ENCODE assay signal across 1 fruit fly cellular context in the genomic region with DNA sequence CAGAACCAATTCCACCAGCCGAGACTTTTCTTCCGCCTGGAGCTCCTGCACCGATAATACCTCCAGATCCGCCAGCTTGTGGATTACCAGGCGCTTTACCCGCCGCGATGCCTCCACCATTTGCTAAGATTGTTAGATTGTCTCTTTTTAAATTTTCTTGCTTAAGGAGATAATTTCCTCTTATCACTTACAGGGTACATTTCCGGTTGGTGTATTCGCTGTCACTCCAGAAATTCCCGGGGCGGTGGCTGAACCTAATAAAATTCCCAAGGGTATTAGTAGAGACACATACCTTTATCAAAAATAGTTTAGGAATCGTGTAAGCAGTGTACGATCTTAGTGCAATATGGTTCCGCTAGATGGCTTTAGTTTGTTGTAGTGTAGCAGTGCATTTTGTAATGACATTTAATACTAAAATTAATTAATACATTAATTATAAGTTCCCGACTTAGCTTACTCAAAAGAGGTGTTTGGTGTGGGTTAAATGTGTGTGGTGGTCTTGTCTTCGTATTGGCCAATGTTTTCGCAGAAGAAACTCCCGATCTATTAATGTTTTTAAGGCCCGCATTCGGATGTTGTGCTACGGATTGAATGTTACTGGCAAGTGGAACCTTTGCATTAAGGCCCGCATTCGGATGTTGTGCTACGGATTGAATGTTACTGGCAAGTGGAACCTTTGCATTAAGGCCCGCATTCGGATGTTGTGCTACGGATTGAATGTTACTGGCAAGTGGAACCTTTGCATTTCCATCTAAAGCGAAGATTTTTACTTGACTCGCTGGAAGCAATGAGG.
A peak's percentile ranks its signal among the peaks of the same experiment; 100 is the strongest.
TF ChIP-seq lines count a peak whose summit lies in the region.

No protein-coding gene starts in this region.

TF ChIP-seq in whole organism, embryonic, 481 proteins besides CTCF, POLR2A, EP300 and RAD21 (continued from another document and continues in another):
- TF ChIP-seq CG1529 (GFP tag; optimal IDR thresholded peaks at IDR 0.05; lab: Kevin White, UChicago) (peak; percentile 46), slbo (GFP tag; IDR thresholded peaks at IDR 0.05; lab: Robert Waterston, UW) (peak; percentile 71), CHES-1-like (GFP tag; optimal IDR thresholded peaks at IDR 0.05; lab: Kevin White, UChicago) (peak; percentile 33), MTF-1 (GFP tag; optimal IDR thresholded peaks at IDR 0.05; lab: Kevin White, UChicago; ENCODE audit: borderline replicate concordance) (peak; percentile 94), trh (GFP tag; optimal IDR thresholded peaks at IDR 0.05; lab: Kevin White, UChicago) (peak; percentile 30), ttk (GFP tag; IDR thresholded peaks at IDR 0.05; lab: Robert Waterston, UW) (peak; percentile 71; the same call in 1 of the 2 replicates), Six4 (GFP tag; optimal IDR thresholded peaks at IDR 0.05; lab: Kevin White, UChicago) (peak; percentile 46), Blimp-1 (GFP tag; optimal IDR thresholded peaks at IDR 0.05; lab: Kevin White, UChicago) (peak; percentile 42), Hmr (GFP tag; optimal IDR thresholded peaks at IDR 0.05; lab: Kevin White, UChicago) (peak; percentile 86), pros (GFP tag; optimal IDR thresholded peaks at IDR 0.05; lab: Kevin White, UChicago) (no peak), CG3407 (GFP tag; optimal IDR thresholded peaks at IDR 0.05; lab: Kevin White, UChicago) (peak; percentile 68), CG31388 (GFP tag; optimal IDR thresholded peaks at IDR 0.05; lab: Kevin White, UChicago) (no peak), BtbVII (GFP tag; optimal IDR thresholded peaks at IDR 0.05; lab: Kevin White, UChicago) (peak; percentile 85), seq (GFP tag; IDR thresholded peaks at IDR 0.05; lab: Robert Waterston, UW) (peak; percentile 79), CG4328 (GFP tag; optimal IDR thresholded peaks at IDR 0.05; lab: Kevin White, UChicago) (peak; percentile 81), CG14050 (GFP tag; IDR thresholded peaks at IDR 0.05; lab: Robert Waterston, UW) (peak; percentile 79), CG11504 (tag; optimal IDR thresholded peaks at IDR 0.05; lab: Kevin White, UChicago) (peak; percentile 13), usp (GFP tag; optimal IDR thresholded peaks at IDR 0.05; lab: Kevin White, UChicago) (no peak), sr (GFP tag; IDR thresholded peaks at IDR 0.05; lab: Robert Waterston, UW) (peak; percentile 93), CG15514 (GFP tag; optimal IDR thresholded peaks at IDR 0.05; lab: Kevin White, UChicago) (peak; percentile 80), CG9727 (GFP tag; optimal IDR thresholded peaks at IDR 0.05; lab: Kevin White, UChicago) (peak; percentile 71), dmrt11E (tag; optimal IDR thresholded peaks at IDR 0.05; lab: Kevin White, UChicago) (peak; percentile 49), CG2875 (GFP tag; optimal IDR thresholded peaks at IDR 0.05; lab: Kevin White, UChicago) (peak; percentile 84), CG18599 (GFP tag; optimal IDR thresholded peaks at IDR 0.05; lab: Kevin White, UChicago) (peak; percentile 79), inv (GFP tag; IDR thresholded peaks at IDR 0.05; lab: Robert Waterston, UW; ENCODE audit: partially characterized antibody) (no peak), jigr1 (GFP tag; IDR thresholded peaks at IDR 0.05; lab: Robert Waterston, UW) (no peak), zen2 (GFP tag; IDR thresholded peaks at IDR 0.05; lab: Robert Waterston, UW; ENCODE audit: partially characterized antibody) (no peak), CG8388 (GFP tag; optimal IDR thresholded peaks at IDR 0.05; lab: Kevin White, UChicago) (peak; percentile 55), CG11696 (GFP tag; IDR thresholded peaks at IDR 0.05; lab: Robert Waterston, UW) (peak; percentile 76), CG12155 (GFP tag; optimal IDR thresholded peaks at IDR 0.05; lab: Kevin White, UChicago) (peak; percentile 59), exex (tag; optimal IDR thresholded peaks at IDR 0.05; lab: Kevin White, UChicago) (no peak), CG11093 (GFP tag; IDR thresholded peaks at IDR 0.05; lab: Robert Waterston, UW) (no peak; the same call in 2 of the 3 replicates), ranshi (GFP tag; IDR thresholded peaks at IDR 0.05; lab: Robert Waterston, UW) (peak; percentile 76; the same call in 1 of the 2 replicates), CG10543 (GFP tag; optimal IDR thresholded peaks at IDR 0.05; lab: Kevin White, UChicago) (peak; percentile 59), eve (GFP tag; optimal IDR thresholded peaks at IDR 0.05; lab: Kevin White, UChicago) (no peak), CG14965 (GFP tag; optimal IDR thresholded peaks at IDR 0.05; lab: Kevin White, UChicago; ENCODE audit: borderline replicate concordance) (peak; percentile 23), btn (GFP tag; optimal IDR thresholded peaks at IDR 0.05; lab: Kevin White, UChicago) (peak; percentile 52), crc (GFP tag; optimal IDR thresholded peaks at IDR 0.05; lab: Kevin White, UChicago) (peak; percentile 63), HLH3B (GFP tag; IDR thresholded peaks at IDR 0.05; lab: Robert Waterston, UW) (peak; percentile 80), zen (tag; optimal IDR thresholded peaks at IDR 0.05; lab: Kevin White, UChicago) (peak; percentile 55), CG7839 (tag; optimal IDR thresholded peaks at IDR 0.05; lab: Kevin White, UChicago) (peak; percentile 63), CG18619 (GFP tag; optimal IDR thresholded peaks at IDR 0.05; lab: Kevin White, UChicago) (peak; percentile 75), prd (optimal IDR thresholded peaks at IDR 0.05; lab: Kevin White, UChicago) (peak in 1 of 2 experiments; percentile 5), prd (GFP tag; IDR thresholded peaks at IDR 0.05; lab: Robert Waterston, UW) (no peak), CG5953 (GFP tag; IDR thresholded peaks at IDR 0.05; lab: Robert Waterston, UW) (peak; percentile 79), Scr (GFP tag; IDR thresholded peaks at IDR 0.05; lab: Robert Waterston, UW; ENCODE audit: partially characterized antibody) (no peak), CG8765 (GFP tag; IDR thresholded peaks at IDR 0.05; lab: Robert Waterston, UW) (no peak), H2.0 (GFP tag; IDR thresholded peaks at IDR 0.05; lab: Robert Waterston, UW) (peak; percentile 58; the same call in 1 of the 2 replicates), gsb-n (tag; optimal IDR thresholded peaks at IDR 0.05; lab: Kevin White, UChicago) (peak; percentile 63), dmrt99B (tag; optimal IDR thresholded peaks at IDR 0.05; lab: Kevin White, UChicago) (peak; percentile 55), CoRest (tag; optimal IDR thresholded peaks at IDR 0.05; lab: Kevin White, UChicago) (peak; percentile 39), z (GFP tag; IDR thresholded peaks at IDR 0.05; lab: Robert Waterston, UW) (no peak; the same call in 2 of the 3 replicates), CG4617 (GFP tag; optimal IDR thresholded peaks at IDR 0.05; lab: Kevin White, UChicago; ENCODE audit: borderline replicate concordance) (peak; percentile 1), CG12071 (GFP tag; optimal IDR thresholded peaks at IDR 0.05; lab: Kevin White, UChicago) (peak; percentile 92), CG33557 (GFP tag; optimal IDR thresholded peaks at IDR 0.05; lab: Kevin White, UChicago) (peak; percentile 50), CG17912 (GFP tag; optimal IDR thresholded peaks at IDR 0.05; lab: Kevin White, UChicago) (peak; percentile 90), Deaf1 (tag; optimal IDR thresholded peaks at IDR 0.05; lab: Kevin White, UChicago) (peak; percentile 3), E2f1 (GFP tag; IDR thresholded peaks at IDR 0.05; lab: Robert Waterston, UW) (peak; percentile 74), CG2712 (tag; optimal IDR thresholded peaks at IDR 0.05; lab: Kevin White, UChicago) (peak; percentile 72), pho (GFP tag; optimal IDR thresholded peaks at IDR 0.05; lab: Kevin White, UChicago) (peak; percentile 23), Xbp1 (GFP tag; optimal IDR thresholded peaks at IDR 0.05; lab: Kevin White, UChicago) (peak; percentile 60), Sox102F (GFP tag; optimal IDR thresholded peaks at IDR 0.05; lab: Kevin White, UChicago) (peak; percentile 26), phol (tag; optimal IDR thresholded peaks at IDR 0.05; lab: Kevin White, UChicago) (peak; percentile 70), Dbx (GFP tag; IDR thresholded peaks at IDR 0.05; lab: Robert Waterston, UW) (peak; percentile 83), Sox100B (GFP tag; optimal IDR thresholded peaks at IDR 0.05; lab: Kevin White, UChicago) (peak; percentile 75), grau (tag; optimal IDR thresholded peaks at IDR 0.05; lab: Kevin White, UChicago) (peak; percentile 52), CG11085 (GFP tag; IDR thresholded peaks at IDR 0.05; lab: Robert Waterston, UW) (peak; percentile 83), CG4404 (GFP tag; IDR thresholded peaks at IDR 0.05; lab: Robert Waterston, UW) (no peak), CG1233 (GFP tag; optimal IDR thresholded peaks at IDR 0.05; lab: Kevin White, UChicago) (peak; percentile 89), kni (GFP tag; optimal IDR thresholded peaks at IDR 0.05; lab: Kevin White, UChicago) (peak; percentile 83), CG3281 (GFP tag; optimal IDR thresholded peaks at IDR 0.05; lab: Kevin White, UChicago) (peak; percentile 84), ase (GFP tag; IDR thresholded peaks at IDR 0.05; lab: Robert Waterston, UW) (peak; percentile 79), jumu (GFP tag; optimal IDR thresholded peaks at IDR 0.05; lab: Kevin White, UChicago) (no peak), Lpt (GFP tag; optimal IDR thresholded peaks at IDR 0.05; lab: Kevin White, UChicago) (no peak), CG7745 (tag; optimal IDR thresholded peaks at IDR 0.05; lab: Kevin White, UChicago) (no peak), kay (GFP tag; optimal IDR thresholded peaks at IDR 0.05; lab: Kevin White, UChicago) (no peak), nau (GFP tag; optimal IDR thresholded peaks at IDR 0.05; lab: Kevin White, UChicago) (peak; percentile 87), caup (GFP tag; optimal IDR thresholded peaks at IDR 0.05; lab: Kevin White, UChicago; ENCODE audit: severe bottlenecking) (peak; percentile 94), row (GFP tag; IDR thresholded peaks at IDR 0.05; lab: Robert Waterston, UW) (peak; percentile 22; the same call in 1 of the 3 replicates), CG17359 (tag; optimal IDR thresholded peaks at IDR 0.05; lab: Kevin White, UChicago) (peak; percentile 77), CG11247 (GFP tag; IDR thresholded peaks at IDR 0.05; lab: Robert Waterston, UW) (peak; percentile 79), gcm (GFP tag; optimal IDR thresholded peaks at IDR 0.05; lab: Kevin White, UChicago) (peak; percentile 54), CG6654 (GFP tag; optimal IDR thresholded peaks at IDR 0.05; lab: Kevin White, UChicago) (peak; percentile 67), CG30431 (GFP tag; optimal IDR thresholded peaks at IDR 0.05; lab: Kevin White, UChicago) (peak; percentile 56), CG8924 (tag; optimal IDR thresholded peaks at IDR 0.05; lab: Kevin White, UChicago) (no peak), vvl (GFP tag; IDR thresholded peaks at IDR 0.05; lab: Robert Waterston, UW) (peak; percentile 96), CG1024 (GFP tag; IDR thresholded peaks at IDR 0.05; lab: Robert Waterston, UW) (peak; percentile 89), CG12391 (tag; optimal IDR thresholded peaks at IDR 0.05; lab: Kevin White, UChicago) (peak; percentile 56), Hmx (GFP tag; optimal IDR thresholded peaks at IDR 0.05; lab: Kevin White, UChicago) (no peak), CrebB (tag; optimal IDR thresholded peaks at IDR 0.05; lab: Kevin White, UChicago) (peak; percentile 65), CG10267 (tag; optimal IDR thresholded peaks at IDR 0.05; lab: Kevin White, UChicago) (peak; percentile 70), Mes4 (GFP tag; optimal IDR thresholded peaks at IDR 0.05; lab: Kevin White, UChicago) (peak; percentile 75), CG10366 (GFP tag; IDR thresholded peaks at IDR 0.05; lab: Robert Waterston, UW) (peak; percentile 72), tx (GFP tag; optimal IDR thresholded peaks at IDR 0.05; lab: Kevin White, UChicago) (no peak), pzg (GFP tag; optimal IDR thresholded peaks at IDR 0.05; lab: Kevin White, UChicago) (peak; percentile 17), da (GFP tag; optimal IDR thresholded peaks at IDR 0.05; lab: Kevin White, UChicago) (peak; percentile 43), CG2116 (GFP tag; optimal IDR thresholded peaks at IDR 0.05; lab: Kevin White, UChicago) (peak; percentile 65), CG17385 (GFP tag; optimal IDR thresholded peaks at IDR 0.05; lab: Kevin White, UChicago) (peak; percentile 72), CG12659 (GFP tag; optimal IDR thresholded peaks at IDR 0.05; lab: Kevin White, UChicago) (peak; percentile 39), NFAT (GFP tag; IDR thresholded peaks at IDR 0.05; lab: Robert Waterston, UW) (peak; percentile 89), Aef1 (GFP tag; IDR thresholded peaks at IDR 0.05; lab: Robert Waterston, UW) (0 out of 3 replicates have a peak, but pooled peaks have one; percentile 14), emc (GFP tag; optimal IDR thresholded peaks at IDR 0.05; lab: Kevin White, UChicago) (peak; percentile 64), Abd-B (GFP tag; optimal IDR thresholded peaks at IDR 0.05; lab: Kevin White, UChicago) (peak; percentile 5), D (optimal IDR thresholded peaks at IDR 0.05; lab: Kevin White, UChicago) (no peak), D (GFP tag; optimal IDR thresholded peaks at IDR 0.05; lab: Kevin White, UChicago) (peak; percentile 76), CG15479 (GFP tag; optimal IDR thresholded peaks at IDR 0.05; lab: Kevin White, UChicago) (no peak), Antp (GFP tag; optimal IDR thresholded peaks at IDR 0.05; lab: Kevin White, UChicago) (peak; percentile 50), ham (GFP tag; IDR thresholded peaks at IDR 0.05; lab: Robert Waterston, UW) (no peak), Fer1 (GFP tag; optimal IDR thresholded peaks at IDR 0.05; lab: Kevin White, UChicago) (peak; percentile 89), CG16863 (GFP tag; optimal IDR thresholded peaks at IDR 0.05; lab: Kevin White, UChicago) (peak; percentile 25), psq (GFP tag; optimal IDR thresholded peaks at IDR 0.05; lab: Kevin White, UChicago) (no peak), Oli (tag; optimal IDR thresholded peaks at IDR 0.05; lab: Kevin White, UChicago) (peak; percentile 40), Oaz (GFP tag; IDR thresholded peaks at IDR 0.05; lab: Robert Waterston, UW) (peak; percentile 59), CG6683 (GFP tag; optimal IDR thresholded peaks at IDR 0.05; lab: Kevin White, UChicago) (peak; percentile 61), Optix (GFP tag; IDR thresholded peaks at IDR 0.05; lab: Robert Waterston, UW) (no peak), CG10209 (GFP tag; optimal IDR thresholded peaks at IDR 0.05; lab: Kevin White, UChicago) (peak; percentile 73), lola (GFP tag; optimal IDR thresholded peaks at IDR 0.05; lab: Kevin White, UChicago) (peak in 1 of 3 experiments; percentile 76), CG6689 (GFP tag; IDR thresholded peaks at IDR 0.05; lab: Robert Waterston, UW) (peak; percentile 66), Mrtf (GFP tag; IDR thresholded peaks at IDR 0.05; lab: Robert Waterston, UW) (peak; percentile 60; the same call in 2 of the 3 replicates), gce (GFP tag; IDR thresholded peaks at IDR 0.05; lab: Robert Waterston, UW) (peak; percentile 94)
